Worm (Caenorhabditis elegans) whole organism, L4 larva: Measurements from ENCODE around the gene W04D12.1.

ENCODE experiments used
- D1046.2 ChIP-seq: fragments of 200-800 bp; sonication (Bioruptor generic); IDR thresholded peaks from 2 replicates; pipeline ENCODE4 v1.3.6; 2022; ENCODE audit warnings: missing genetic modification characterization, missing compliant biosample characterization
- F10B5.3 ChIP-seq: sonication (generic microtip); optimal IDR thresholded peaks from 2 replicates; lab custom pipeline; 2016; ENCODE audit warnings: mild to moderate bottlenecking, missing genetic modification characterization, missing compliant biosample characterization
- F44E2.7 ChIP-seq: fragments of 200-800 bp; sonication (Bioruptor generic); IDR thresholded peaks from 2 replicates; pipeline ENCODE4 v2.1.2; 2022; ENCODE audit warnings: missing genetic modification characterization, missing compliant biosample characterization
- F49E8.2 ChIP-seq: sonication (generic microtip); optimal IDR thresholded peaks from 2 replicates; lab custom pipeline; 2016; ENCODE audit warnings: missing compliant biosample characterization, mild to moderate bottlenecking, missing genetic modification characterization, borderline replicate concordance
- T26A8.4 ChIP-seq: fragments of 200-800 bp; sonication (Bioruptor generic); IDR thresholded peaks from 2 replicates; pipeline ENCODE4 v1.3.6; 2022; ENCODE audit warnings: missing genetic modification characterization, missing compliant biosample characterization
- Y48G9A.11 ChIP-seq: fragments of 200-800 bp; sonication (Bioruptor generic); IDR thresholded peaks from 2 replicates; pipeline ENCODE4 v1.3.6; 2022; ENCODE audit warnings: missing genetic modification reagents, missing genetic modification characterization, missing compliant biosample characterization
- ces-1 ChIP-seq: fragments of 150-350 bp; sonication (generic microtip); optimal IDR thresholded peaks from 4 replicates; lab custom pipeline; 2014; ENCODE audit warnings: missing biosample characterization, missing genetic modification reagents, missing genetic modification characterization
- ctbp-1 ChIP-seq: fragments of 200-800 bp; sonication (Bioruptor generic); IDR thresholded peaks from 2 replicates; pipeline ENCODE4 v1.3.6; 2022; ENCODE audit warnings: missing genetic modification reagents, missing genetic modification characterization, missing compliant biosample characterization
- daf-12 ChIP-seq: fragments of 150-350 bp; optimal IDR thresholded peaks from 2 replicates; lab custom pipeline; 2014; ENCODE audit warnings: missing biosample characterization, missing genetic modification reagents, missing genetic modification characterization
- dve-1 ChIP-seq: sonication (generic microtip); optimal IDR thresholded peaks from 2 replicates; lab custom pipeline; 2017; ENCODE audit warnings: antibody characterized with exemption, mild to moderate bottlenecking, missing genetic modification characterization, missing compliant biosample characterization; ENCODE audit not compliant: insufficient read depth
- egl-43 ChIP-seq: fragments of 200-800 bp; sonication (Bioruptor generic); IDR thresholded peaks from 2 replicates; pipeline ENCODE4 v1.3.6; 2022; ENCODE audit warnings: missing genetic modification reagents, missing genetic modification characterization, missing compliant biosample characterization
- hlh-11 ChIP-seq: fragments of 200-800 bp; sonication (Bioruptor generic); optimal IDR thresholded peaks from 2 replicates; lab custom pipeline; 2018; ENCODE audit warnings: mild to moderate bottlenecking, missing genetic modification characterization, missing compliant biosample characterization
- hmg-1.1 ChIP-seq: fragments of 200-800 bp; sonication (Bioruptor generic); IDR thresholded peaks from 2 replicates; pipeline ENCODE4 v1.3.6; 2022; ENCODE audit warnings: missing genetic modification reagents, missing genetic modification characterization, missing compliant biosample characterization
- lim-7 ChIP-seq: fragments of 200-800 bp; sonication (Bioruptor generic); IDR thresholded peaks from 2 replicates; pipeline ENCODE4 v1.3.6; 2022; ENCODE audit warnings: missing genetic modification characterization, missing compliant biosample characterization
- lin-15B ChIP-seq: fragments of 150-350 bp; sonication (generic microtip); optimal IDR thresholded peaks from 3 replicates; lab custom pipeline; 2014; ENCODE audit warnings: missing biosample characterization, missing genetic modification characterization
- lin-29 ChIP-seq: fragments of 200-800 bp; sonication (Bioruptor generic); IDR thresholded peaks from 2 replicates; pipeline ENCODE4 v1.3.6; 2022; ENCODE audit warnings: missing genetic modification reagents, missing genetic modification characterization, missing compliant biosample characterization
- lin-38 ChIP-seq: fragments of 200-800 bp; sonication (Bioruptor generic); IDR thresholded peaks from 2 replicates; pipeline ENCODE4 v1.3.6; 2022; ENCODE audit warnings: missing genetic modification reagents, missing genetic modification characterization, missing compliant biosample characterization
- lin-39 ChIP-seq: fragments of 150-350 bp; optimal IDR thresholded peaks from 2 replicates; lab custom pipeline; 2014; ENCODE audit warnings: missing biosample characterization, missing genetic modification reagents, missing genetic modification characterization
- lsy-2 ChIP-seq, 2 experiments: fragments of 150-350 bp in 1 of 2; sonication (generic microtip) in 1 of 2; optimal IDR thresholded peaks; 2 replicates each; lab custom pipeline; 2014 to 2017; ENCODE audit warnings: missing biosample characterization in 2 of 2, missing genetic modification characterization in 2 of 2
- madf-5 ChIP-seq, 2 experiments: fragments of 200-800 bp; sonication (Bioruptor generic); IDR thresholded peaks; 2 replicates each; pipeline ENCODE4 v1.3.6; 2022; ENCODE audit warnings: missing compliant biosample characterization in 2 of 2, missing genetic modification characterization in 2 of 2
- mdl-1 ChIP-seq, 2 experiments: fragments of 150-350 bp in 1 of 2; sonication (generic microtip) in 1 of 2; optimal IDR thresholded peaks; 2 replicates each; lab custom pipeline; 2014 to 2017; ENCODE audit warnings: missing biosample characterization in 2 of 2, missing genetic modification characterization in 2 of 2
- mdt-29 ChIP-seq: fragments of 200-800 bp; sonication (Bioruptor generic); IDR thresholded peaks from 2 replicates; pipeline ENCODE4 v1.3.6; 2022; ENCODE audit warnings: missing genetic modification reagents, missing genetic modification characterization, missing compliant biosample characterization
- mep-1 ChIP-seq: fragments of 150-350 bp; sonication (generic microtip); optimal IDR thresholded peaks from 3 replicates; lab custom pipeline; 2014; ENCODE audit warnings: missing biosample characterization, missing genetic modification characterization
- mes-2 ChIP-seq: sonication (generic microtip); optimal IDR thresholded peaks from 2 replicates; lab custom pipeline; 2016; ENCODE audit warnings: missing genotype, mild to moderate bottlenecking, missing genetic modification characterization, missing compliant biosample characterization; ENCODE audit not compliant: poor library complexity, severe bottlenecking
- nhr-10 ChIP-seq: fragments of 150-350 bp; optimal IDR thresholded peaks from 2 replicates; lab custom pipeline; 2014; ENCODE audit warnings: missing biosample characterization, missing genetic modification characterization
- nhr-237 ChIP-seq: sonication (generic microtip); optimal IDR thresholded peaks from 2 replicates; lab custom pipeline; 2017; ENCODE audit warnings: missing biosample characterization, missing genetic modification characterization
- nhr-25 ChIP-seq: sonication (generic microtip); optimal IDR thresholded peaks from 2 replicates; lab custom pipeline; 2017; ENCODE audit warnings: missing genetic modification characterization, mild to moderate bottlenecking, missing compliant biosample characterization, antibody characterized with exemption, moderate library complexity, borderline replicate concordance; ENCODE audit not compliant: insufficient read depth
- pha-4 ChIP-seq, 2 experiments: fragments of 150-350 bp in 1 of 2; fragments of 200-800 bp in 1 of 2; sonication (Bioruptor generic) in 1 of 2; IDR thresholded peaks in 1 of 2; optimal IDR thresholded peaks in 1 of 2; 2 replicates each; pipeline versions ENCODE4 v1.3.6 to Lab custom; 2014 to 2022; ENCODE audit warnings: missing genetic modification characterization in 2 of 2, missing genetic modification reagents in 2 of 2, missing biosample characterization in 1 of 2, missing compliant biosample characterization in 1 of 2
- php-3 ChIP-seq: fragments of 200-800 bp; sonication (Bioruptor generic); IDR thresholded peaks from 2 replicates; pipeline ENCODE4 v1.3.6; 2022; ENCODE audit warnings: missing genetic modification reagents, missing genetic modification characterization, missing compliant biosample characterization
- saeg-2 ChIP-seq: fragments of 200-800 bp; sonication (Bioruptor generic); IDR thresholded peaks from 2 replicates; pipeline ENCODE4 v1.3.6; 2022; ENCODE audit warnings: missing genetic modification reagents, missing genetic modification characterization, missing compliant biosample characterization
- spr-1 ChIP-seq: sonication (generic microtip); optimal IDR thresholded peaks from 2 replicates; lab custom pipeline; 2016; ENCODE audit warnings: mild to moderate bottlenecking, missing genetic modification characterization, missing compliant biosample characterization
- spr-3 ChIP-seq: fragments of 200-800 bp; sonication (Bioruptor generic); optimal IDR thresholded peaks from 2 replicates; lab custom pipeline; 2018; ENCODE audit warnings: mild to moderate bottlenecking, missing genetic modification characterization, missing compliant biosample characterization
- tra-1 ChIP-seq: fragments of 200-800 bp; sonication (Bioruptor generic); IDR thresholded peaks from 2 replicates; pipeline ENCODE4 v1.3.6; 2022; ENCODE audit warnings: missing genetic modification reagents, missing genetic modification characterization, missing compliant biosample characterization
- unc-62 ChIP-seq, 3 experiments: fragments of 150-350 bp in 1 of 3; sonication (generic microtip); optimal IDR thresholded peaks in 2 of 3; peaks in 1 of 3; 1 replicate in 1 of 3; 2 replicates in 2 of 3; lab custom pipeline; 2014 to 2017; ENCODE audit warnings: missing biosample characterization in 3 of 3, missing genetic modification characterization in 3 of 3, missing genetic modification reagents in 3 of 3, missing genotype in 1 of 3
- vab-7 ChIP-seq: fragments of 200-800 bp; sonication (Bioruptor generic); IDR thresholded peaks from 2 replicates; pipeline ENCODE4 v1.3.6; 2022; ENCODE audit warnings: missing genetic modification reagents, missing genetic modification characterization, missing compliant biosample characterization
- ztf-7 ChIP-seq: fragments of 150-350 bp; optimal IDR thresholded peaks from 2 replicates; lab custom pipeline; 2014; ENCODE audit warnings: missing biosample characterization, missing genetic modification characterization

The W04D12.1 gene

DNA sequence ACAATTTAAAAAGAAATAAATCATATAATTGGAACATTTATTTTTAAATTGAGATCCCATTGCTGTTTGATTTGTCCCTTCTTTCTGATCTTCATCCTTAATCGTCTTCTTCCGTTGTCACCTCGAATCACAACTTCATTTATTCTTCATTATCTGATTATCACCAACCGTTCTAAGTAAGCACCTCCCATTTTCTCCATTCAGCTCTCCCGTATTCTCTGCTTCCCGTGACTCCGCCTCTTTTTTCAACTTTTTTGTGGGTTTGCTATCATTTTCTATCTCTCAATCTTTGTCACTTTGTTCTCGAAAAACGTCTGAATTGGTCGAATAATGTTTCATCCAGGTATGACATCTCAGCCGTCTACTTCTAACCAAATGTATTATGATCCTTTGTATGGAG lies 20.8 kb upstream of the W04D12.1 start, which contains the start of gene sma-4:
Gene sma-4, plus strand, starts transcription at position 301 of the 400 bp plus-strand sequence.
- no peak for TF ChIP-seq lin-39 (tag; lab: Kevin White, UChicago)
- no peak for TF ChIP-seq mdl-1 (tag; optimal IDR thresholded peaks at IDR 0.05; lab: Kevin White, UChicago)
- no peak for TF ChIP-seq egl-43 (GFP tag; lab: Robert Waterston, UW)
- TF ChIP-seq ces-1 (GFP tag; lab: Kevin White, UChicago), result no peak
- TF ChIP-seq dve-1 (tag; lab: Kevin White, UChicago), result no peak

DNA sequence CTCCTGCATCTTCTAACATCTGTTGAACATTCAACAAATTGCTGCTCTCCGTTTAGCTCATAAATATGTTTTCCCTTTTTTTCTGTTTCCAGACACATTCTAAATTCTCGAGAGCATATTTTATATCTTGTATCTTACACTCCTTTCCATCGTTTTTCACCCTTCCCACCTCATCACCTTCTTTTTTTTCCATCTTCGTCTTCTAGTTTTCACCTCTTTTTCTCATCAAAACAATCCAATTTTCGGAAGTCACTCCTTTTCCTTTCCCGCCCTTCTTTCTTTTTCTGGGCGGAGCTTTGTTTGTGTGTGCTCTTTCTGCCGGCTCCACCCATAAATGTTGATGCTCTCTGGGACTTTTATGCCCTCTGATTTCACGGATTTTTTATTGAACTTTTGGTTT lies 13.9 kb upstream of the W04D12.1 start:
- no peak for TF ChIP-seq spr-1 (tag; lab: Kevin White, UChicago)
- TF ChIP-seq ces-1 (GFP tag; lab: Kevin White, UChicago), result no peak
- TF ChIP-seq nhr-10 (tag; lab: Kevin White, UChicago), result no peak

DNA sequence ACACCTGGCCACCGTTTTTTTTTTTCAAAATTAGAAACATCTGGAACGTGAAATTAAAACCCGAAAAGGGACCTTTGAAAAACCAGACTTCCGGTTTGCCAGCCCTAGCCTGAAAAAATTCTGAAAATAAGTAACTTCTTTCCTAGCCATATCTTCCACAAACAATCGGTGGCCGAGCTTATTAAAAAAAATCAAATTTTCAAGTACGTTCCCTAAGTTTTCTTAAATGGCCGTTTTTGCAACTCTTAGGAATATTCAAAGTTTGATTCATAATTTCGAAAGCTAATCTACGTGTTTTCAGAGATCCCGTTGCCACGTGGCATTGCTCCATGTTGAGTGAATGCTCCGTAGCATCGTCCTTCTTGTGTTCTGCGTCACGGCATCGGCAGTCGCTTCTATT lies 13.1 kb upstream of the W04D12.1 start, which contains the start of gene R12B2.8:
Gene R12B2.8, plus strand, starts transcription at position 301 of the 400 bp plus-strand sequence.
- TF ChIP-seq F49E8.2 (tag; lab: Kevin White, UChicago) (no peak), nhr-10 (tag; lab: Kevin White, UChicago) (no peak), D1046.2 (GFP tag; lab: Robert Waterston, UW) (no peak), daf-12 (tag; lab: Kevin White, UChicago) (no peak), F10B5.3 (tag; lab: Kevin White, UChicago) (no peak), pha-4 (GFP tag; IDR thresholded peaks at IDR 0.05; lab: Robert Waterston, UW) (no peak), pha-4 (tag; optimal IDR thresholded peaks at IDR 0.05; lab: Kevin White, UChicago) (no peak), vab-7 (GFP tag; lab: Robert Waterston, UW) (no peak), saeg-2 (GFP tag; lab: Robert Waterston, UW) (no peak), nhr-237 (tag; lab: Kevin White, UChicago) (no peak), dve-1 (tag; lab: Kevin White, UChicago) (no peak)

DNA sequence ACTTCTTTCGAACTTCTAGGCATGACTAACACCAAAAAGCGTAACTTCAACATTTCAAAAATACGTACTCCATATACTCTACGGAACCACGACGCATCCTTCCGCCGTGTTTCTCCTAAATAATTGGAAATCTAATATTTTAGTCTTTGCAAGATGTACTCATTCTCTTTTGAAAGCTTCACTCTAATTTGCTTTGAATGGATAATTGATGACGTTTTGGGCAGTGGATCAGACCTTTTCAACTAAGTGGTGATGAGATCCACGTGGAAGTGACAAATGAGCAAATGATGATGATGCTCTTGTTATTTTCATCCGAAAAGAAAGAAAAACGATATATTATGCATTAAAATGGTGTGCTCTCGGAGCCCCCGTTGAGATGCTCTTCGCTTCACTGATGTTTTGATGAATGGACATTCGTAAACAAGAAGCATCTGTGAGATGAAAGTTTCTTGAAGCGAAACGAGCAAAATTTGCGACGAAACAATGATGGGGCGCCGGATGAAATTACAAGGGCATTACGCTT lies 12.2 kb upstream of the W04D12.1 start:
- TF ChIP-seq lin-29 (GFP tag; lab: Robert Waterston, UW) (no peak), php-3 (GFP tag; lab: Robert Waterston, UW) (no peak), unc-62 (GFP tag; optimal IDR thresholded peaks at IDR 0.05 in 1 of 2; lab: Kevin White, UChicago) (peak in 1 of 2 experiments; percentile 70), unc-62 (tag; optimal IDR thresholded peaks at IDR 0.05; lab: Kevin White, UChicago) (no peak), mep-1 (tag; lab: Kevin White, UChicago) (no peak), T26A8.4 (GFP tag; lab: Robert Waterston, UW) (no peak)

- TF ChIP-seq lin-15B (tag; lab: Kevin White, UChicago) (no peak), unc-62 (GFP tag; optimal IDR thresholded peaks at IDR 0.05 in 1 of 2; lab: Kevin White, UChicago) (peak in 1 of 2 experiments; percentile 94), unc-62 (tag; optimal IDR thresholded peaks at IDR 0.05; lab: Kevin White, UChicago) (no peak), mes-2 (peak; percentile 30), nhr-25 (tag; lab: Kevin White, UChicago) (no peak), lsy-2 (tag; optimal IDR thresholded peaks at IDR 0.05; lab: Kevin White, UChicago) (peak in 1 of 2 experiments; percentile 24), ctbp-1 (GFP tag; lab: Robert Waterston, UW) (peak; percentile 72), ces-1 (GFP tag; lab: Kevin White, UChicago) (peak; percentile 64)
Measured at ce11 chrIII:5826895-5827437, 9.8 kb upstream of the W04D12.1 start.

ce11 chrIII:5828065-5828464 lies 8.7 kb upstream of the W04D12.1 start:
- TF ChIP-seq tra-1, result 0 out of 2 replicates have a peak, but pooled peaks have one; percentile 11
- 0 out of 2 replicates have a peak, but pooled peaks have one; percentile 6 for TF ChIP-seq lin-38 (GFP tag; lab: Robert Waterston, UW)
- 0 out of 2 replicates have a peak, but pooled peaks have one; percentile 44 for TF ChIP-seq egl-43 (GFP tag; lab: Robert Waterston, UW)
- TF ChIP-seq Y48G9A.11 (GFP tag; lab: Robert Waterston, UW), result 0 out of 2 replicates have a peak, but pooled peaks have one; percentile 31
- peak; percentile 56; the same call in 1 of the 2 replicates for TF ChIP-seq lim-7 (GFP tag; lab: Robert Waterston, UW)
- TF ChIP-seq spr-3 (GFP tag; lab: Kevin White, UChicago), result no peak
- TF ChIP-seq hmg-1.1 (GFP tag; lab: Robert Waterston, UW), result 0 out of 2 replicates have a peak, but pooled peaks have one; percentile 30
- 0 out of 2 replicates have a peak, but pooled peaks have one; percentile 19 for TF ChIP-seq mdt-29 (GFP tag; lab: Robert Waterston, UW)
- peak; percentile 31; the same call in 1 of the 2 replicates for TF ChIP-seq T26A8.4 (GFP tag; lab: Robert Waterston, UW)
- peak; percentile 5 for TF ChIP-seq hlh-11
- TF ChIP-seq madf-5 (GFP tag; IDR thresholded peaks at IDR 0.05; lab: Robert Waterston, UW), result 0 out of 4 replicates have a peak, but pooled peaks of 1 of the 2 experiments have one; percentile 56
- no peak for TF ChIP-seq F44E2.7
- TF ChIP-seq ztf-7 (tag; lab: Kevin White, UChicago), result no peak
- TF ChIP-seq, all 104 proteins: peak for 10
